Worm (Caenorhabditis elegans) whole organism, L2 larva: ENCODE results near the gene idpb-4.

Experiments
- C34F6.9 ChIP-seq: fragments of 150-350 bp; optimal IDR thresholded peaks from 2 replicates; lab custom pipeline; 2014; ENCODE audit warnings: missing biosample characterization, missing genetic modification characterization
- F13H6.1 ChIP-seq: sonication (generic microtip); optimal IDR thresholded peaks from 2 replicates; lab custom pipeline; 2016; ENCODE audit warnings: missing genetic modification characterization, missing compliant biosample characterization
- R02D3.7 ChIP-seq: fragments of 150-350 bp; optimal IDR thresholded peaks from 2 replicates; lab custom pipeline; 2014; ENCODE audit warnings: missing biosample characterization, missing genetic modification characterization
- ZK546.5 ChIP-seq: sonication (generic microtip); optimal IDR thresholded peaks from 2 replicates; lab custom pipeline; 2017; ENCODE audit warnings: missing biosample characterization, missing genetic modification characterization
- alr-1 ChIP-seq: fragments of 150-350 bp; optimal IDR thresholded peaks from 2 replicates; lab custom pipeline; 2014; ENCODE audit warnings: missing biosample characterization, missing genetic modification characterization
- aly-2 ChIP-seq: fragments of 150-350 bp; optimal IDR thresholded peaks from 2 replicates; lab custom pipeline; 2014; ENCODE audit warnings: missing biosample characterization, missing genetic modification characterization
- blmp-1 ChIP-seq: sonication (generic microtip); optimal IDR thresholded peaks from 2 replicates; lab custom pipeline; 2017; ENCODE audit warnings: missing genetic modification characterization, mild to moderate bottlenecking, missing compliant biosample characterization, antibody characterized with exemption, moderate library complexity; ENCODE audit not compliant: insufficient read depth
- ceh-16 ChIP-seq: fragments of 150-350 bp; optimal IDR thresholded peaks from 2 replicates; lab custom pipeline; 2014; ENCODE audit warnings: missing biosample characterization, missing genetic modification characterization
- ceh-82 ChIP-seq: fragments of 150-350 bp; optimal IDR thresholded peaks from 2 replicates; lab custom pipeline; 2014; ENCODE audit warnings: missing biosample characterization, missing genetic modification characterization
- crh-2 ChIP-seq: sonication (generic microtip); optimal IDR thresholded peaks from 2 replicates; lab custom pipeline; 2017; ENCODE audit warnings: missing biosample characterization, missing genetic modification characterization
- dmd-4 ChIP-seq: sonication (generic microtip); optimal IDR thresholded peaks from 2 replicates; lab custom pipeline; 2017; ENCODE audit warnings: missing biosample characterization, missing genetic modification characterization
- egl-27 ChIP-seq: sonication (generic microtip); optimal IDR thresholded peaks from 3 replicates; lab custom pipeline; 2017; ENCODE audit warnings: missing biosample characterization, missing genetic modification reagents, missing genetic modification characterization
- elt-1 ChIP-seq: fragments of 150-350 bp; optimal IDR thresholded peaks from 2 replicates; lab custom pipeline; 2014; ENCODE audit warnings: missing biosample characterization, missing genetic modification characterization
- elt-3 ChIP-seq: sonication (generic microtip); optimal IDR thresholded peaks from 2 replicates; lab custom pipeline; 2017; ENCODE audit warnings: missing biosample characterization, missing genetic modification characterization
- fos-1 ChIP-seq: fragments of 150-350 bp; optimal IDR thresholded peaks from 2 replicates; lab custom pipeline; 2014; ENCODE audit warnings: missing biosample characterization, missing genetic modification characterization
- lin-11 ChIP-seq: fragments of 150-350 bp; sonication (generic microtip); optimal IDR thresholded peaks from 2 replicates; lab custom pipeline; 2014; ENCODE audit warnings: missing biosample characterization, missing genetic modification characterization, inconsistent platforms, mixed read lengths
- lin-13 ChIP-seq: fragments of 150-350 bp; optimal IDR thresholded peaks from 2 replicates; lab custom pipeline; 2014; ENCODE audit warnings: missing biosample characterization, missing genetic modification reagents, missing genetic modification characterization
- lin-39 ChIP-seq: fragments of 150-350 bp; optimal IDR thresholded peaks from 2 replicates; lab custom pipeline; 2014; ENCODE audit warnings: missing biosample characterization, missing genetic modification reagents, missing genetic modification characterization
- lsy-2 ChIP-seq, 2 experiments: fragments of 150-350 bp in 1 of 2; sonication (generic microtip) in 1 of 2; optimal IDR thresholded peaks; 2 replicates each; lab custom pipeline; 2014 to 2017; ENCODE audit warnings: missing biosample characterization in 2 of 2, missing genetic modification characterization in 2 of 2
- mab-5 ChIP-seq: fragments of 150-350 bp; optimal IDR thresholded peaks from 2 replicates; lab custom pipeline; 2014; ENCODE audit warnings: missing biosample characterization, missing genetic modification characterization
- mbf-1 ChIP-seq: sonication (generic microtip); optimal IDR thresholded peaks from 2 replicates; lab custom pipeline; 2017; ENCODE audit warnings: missing biosample characterization, missing genetic modification characterization
- mdl-1 ChIP-seq, 2 experiments: fragments of 150-350 bp in 1 of 2; sonication (generic microtip) in 1 of 2; optimal IDR thresholded peaks; 2 replicates each; lab custom pipeline; 2017; ENCODE audit warnings: missing biosample characterization in 2 of 2, missing genetic modification characterization in 2 of 2
- nhr-10 ChIP-seq: sonication (generic microtip); optimal IDR thresholded peaks from 2 replicates; lab custom pipeline; 2017; ENCODE audit warnings: missing biosample characterization, missing genetic modification characterization
- nhr-11 ChIP-seq: fragments of 150-350 bp; optimal IDR thresholded peaks from 2 replicates; lab custom pipeline; 2014; ENCODE audit warnings: missing biosample characterization, missing genetic modification characterization
- nhr-12 ChIP-seq: fragments of 150-350 bp; optimal IDR thresholded peaks from 2 replicates; lab custom pipeline; 2014; ENCODE audit warnings: missing biosample characterization, missing genetic modification characterization
- nhr-129 ChIP-seq: fragments of 150-350 bp; optimal IDR thresholded peaks from 2 replicates; lab custom pipeline; 2014; ENCODE audit warnings: missing biosample characterization, missing genetic modification characterization
- nhr-21 ChIP-seq: fragments of 150-350 bp; optimal IDR thresholded peaks from 2 replicates; lab custom pipeline; 2014; ENCODE audit warnings: missing biosample characterization, missing genetic modification characterization
- nhr-237 ChIP-seq: fragments of 150-350 bp; optimal IDR thresholded peaks from 2 replicates; lab custom pipeline; 2014; ENCODE audit warnings: missing biosample characterization, missing genetic modification characterization
- nhr-25 ChIP-seq: fragments of 150-350 bp; sonication (generic microtip); optimal IDR thresholded peaks from 3 replicates; lab custom pipeline; 2014; ENCODE audit warnings: missing biosample characterization, missing genetic modification characterization
- nhr-6 ChIP-seq: fragments of 150-350 bp; optimal IDR thresholded peaks from 2 replicates; lab custom pipeline; 2014; ENCODE audit warnings: missing biosample characterization, missing genetic modification characterization
- nhr-77 ChIP-seq: fragments of 150-350 bp; optimal IDR thresholded peaks from 2 replicates; lab custom pipeline; 2014; ENCODE audit warnings: missing biosample characterization, missing genetic modification characterization
- peb-1 ChIP-seq: fragments of 150-350 bp; optimal IDR thresholded peaks from 2 replicates; lab custom pipeline; 2014; ENCODE audit warnings: missing biosample characterization, missing genetic modification characterization
- sem-4 ChIP-seq: fragments of 150-350 bp; optimal IDR thresholded peaks from 2 replicates; lab custom pipeline; 2014; ENCODE audit warnings: missing biosample characterization, missing genetic modification reagents, missing genetic modification characterization
- skn-1 ChIP-seq: sonication (generic microtip); optimal IDR thresholded peaks from 2 replicates; lab custom pipeline; 2017; ENCODE audit warnings: missing biosample characterization, missing genetic modification characterization
- sma-3 ChIP-seq: sonication (generic microtip); optimal IDR thresholded peaks from 2 replicates; lab custom pipeline; 2016; ENCODE audit warnings: missing genetic modification reagents, missing genetic modification characterization, missing compliant biosample characterization
- sma-9 ChIP-seq, 2 experiments: fragments of 150-350 bp in 1 of 2; sonication (generic microtip) in 1 of 2; optimal IDR thresholded peaks; 2 replicates each; lab custom pipeline; 2014 to 2016; ENCODE audit warnings: missing genetic modification characterization in 2 of 2, mild to moderate bottlenecking in 1 of 2, missing biosample characterization in 1 of 2, missing compliant biosample characterization in 1 of 2, missing genetic modification reagents in 1 of 2, moderate library complexity in 1 of 2
- snpc-4 ChIP-seq: fragments of 150-350 bp; optimal IDR thresholded peaks from 2 replicates; lab custom pipeline; 2014; ENCODE audit warnings: missing biosample characterization, missing genetic modification characterization
- unc-39 ChIP-seq: fragments of 150-350 bp; optimal IDR thresholded peaks from 2 replicates; lab custom pipeline; 2014; ENCODE audit warnings: missing biosample characterization, missing genetic modification characterization
- unc-55 ChIP-seq: fragments of 150-350 bp; sonication (generic microtip); optimal IDR thresholded peaks from 3 replicates; lab custom pipeline; 2014; ENCODE audit warnings: missing biosample characterization, missing genetic modification reagents, missing genetic modification characterization
- unc-62 ChIP-seq: fragments of 150-350 bp; optimal IDR thresholded peaks from 2 replicates; lab custom pipeline; 2014; ENCODE audit warnings: missing biosample characterization, missing genetic modification reagents, missing genetic modification characterization
- zag-1 ChIP-seq: fragments of 150-350 bp; optimal IDR thresholded peaks from 2 replicates; lab custom pipeline; 2014; ENCODE audit warnings: missing biosample characterization, missing genetic modification characterization
- ztf-1 ChIP-seq: fragments of 200-800 bp; sonication (Bioruptor generic); conservative IDR thresholded peaks from 2 replicates; pipeline ENCODE4 v1.3.6; 2022; ENCODE audit warnings: missing genetic modification characterization, missing compliant biosample characterization
- ztf-11 ChIP-seq: sonication (generic microtip); optimal IDR thresholded peaks from 2 replicates; lab custom pipeline; 2017; ENCODE audit warnings: missing biosample characterization, missing genetic modification characterization
- ztf-4 ChIP-seq: fragments of 150-350 bp; optimal IDR thresholded peaks from 2 replicates; lab custom pipeline; 2014; ENCODE audit warnings: missing biosample characterization, missing genetic modification characterization

The idpb-4 gene

DNA sequence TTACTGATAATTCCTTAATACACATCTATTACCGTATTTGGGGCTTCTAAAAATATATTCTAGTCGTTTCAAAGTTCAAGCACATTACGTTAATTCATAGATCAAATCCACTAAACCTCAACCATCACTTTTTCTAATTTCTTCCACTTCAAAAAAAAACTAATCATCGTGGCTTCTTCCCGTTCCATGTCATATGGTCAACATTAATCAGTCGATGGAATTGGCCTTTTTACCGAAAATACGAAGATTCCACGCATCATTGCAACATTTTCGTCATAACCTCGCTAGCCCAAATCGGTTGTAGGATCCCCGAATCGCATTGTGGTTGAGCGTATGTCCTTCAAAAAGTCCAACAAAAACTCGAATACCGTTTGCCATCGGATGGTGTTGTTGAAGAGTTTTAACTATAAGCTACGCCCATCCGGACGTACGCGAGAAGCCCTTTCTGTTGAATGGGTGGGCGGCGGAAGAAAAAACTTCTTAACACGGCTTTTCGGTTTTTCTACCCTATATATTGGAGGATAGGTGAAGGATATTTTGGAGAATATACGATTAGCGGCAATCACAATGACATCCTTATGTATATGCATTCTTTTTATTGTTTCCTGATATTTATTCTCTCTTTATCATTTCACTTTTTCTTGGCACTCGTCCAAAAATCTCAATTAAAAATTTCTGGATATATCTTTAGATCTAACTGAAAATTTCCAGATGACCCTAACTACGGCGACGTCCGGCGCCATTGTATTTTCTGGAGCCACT is 4.8 kb downstream of the idpb-4 start, which contains the start of gene rol-6:
Gene rol-6, plus strand, starts transcription at position 712 of the 762 bp plus-strand sequence.
- TF ChIP-seq mbf-1 (tag; lab: Kevin White, UChicago) (no peak), ztf-11 (tag; lab: Kevin White, UChicago) (no peak), nhr-6 (no peak), nhr-21 (peak; percentile 10), lin-39 (tag; lab: Kevin White, UChicago) (no peak), nhr-11 (no peak), skn-1 (no peak)

DNA sequence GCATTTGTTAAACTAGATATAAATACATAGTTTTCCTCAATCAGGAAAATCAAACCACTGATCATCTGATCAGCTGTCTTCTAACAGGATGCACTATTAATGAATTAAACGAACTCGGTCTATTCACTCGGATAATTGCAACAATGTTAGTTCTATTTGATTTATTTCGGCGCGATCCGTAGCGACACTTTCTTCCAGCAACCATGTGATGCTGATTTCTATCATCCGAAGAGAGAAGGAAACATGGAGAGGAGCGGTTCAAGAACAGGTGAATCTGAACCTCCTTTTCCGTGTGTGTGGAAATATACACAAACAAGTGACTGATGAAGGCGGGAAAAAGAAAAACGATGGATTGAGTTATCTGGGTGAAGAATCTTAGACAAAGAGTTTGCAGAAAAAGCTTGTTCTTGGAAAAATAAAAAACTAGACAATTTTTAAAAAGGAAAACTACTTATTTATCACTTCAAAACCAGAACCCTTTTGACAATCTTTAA is 5.6 kb downstream of the idpb-4 start:
- TF ChIP-seq nhr-21 (peak; percentile 65), fos-1 (tag; lab: Kevin White, UChicago) (no peak), peb-1 (tag; lab: Kevin White, UChicago) (no peak), mbf-1 (tag; lab: Kevin White, UChicago) (no peak)

DNA sequence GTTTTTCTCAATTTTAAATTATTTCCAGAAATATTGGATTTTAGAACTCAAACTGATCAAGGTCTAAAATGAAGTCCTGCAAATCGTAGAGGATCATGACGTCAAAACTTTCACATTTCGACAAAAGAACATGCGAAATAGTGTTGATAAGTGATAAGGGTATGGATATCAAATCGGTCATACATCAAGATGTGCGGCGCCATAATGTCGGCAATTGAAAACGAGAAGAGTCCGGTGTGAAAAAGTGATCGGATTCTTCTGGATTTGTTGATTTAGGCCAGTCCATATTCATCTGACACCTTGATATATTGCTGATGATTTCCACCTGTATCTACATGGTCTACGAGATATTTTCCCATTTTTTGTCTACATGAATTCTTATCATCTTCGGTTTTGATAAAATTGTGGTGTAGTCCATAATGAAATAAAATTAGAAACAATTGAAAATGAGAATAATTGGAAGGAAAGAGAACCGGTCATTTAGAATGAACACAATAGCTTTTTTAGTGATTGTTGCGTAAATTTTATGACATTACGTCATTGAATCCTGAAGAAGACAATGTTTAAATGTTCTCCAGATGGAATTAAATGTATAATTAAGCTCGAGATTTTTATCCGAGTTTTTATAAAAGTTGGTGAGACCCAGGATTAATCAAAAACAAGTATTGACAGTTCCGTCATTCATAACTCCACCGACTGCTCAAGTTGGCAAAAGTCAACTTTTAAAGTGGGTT is 6.2 kb downstream of the idpb-4 start:
- no peak for TF ChIP-seq nhr-77 (tag; lab: Kevin White, UChicago)
- TF ChIP-seq F13H6.1: no peak
- peak; percentile 65 for TF ChIP-seq nhr-21
- TF ChIP-seq ztf-4 (tag; lab: Kevin White, UChicago): no peak
- no peak for TF ChIP-seq mab-5 (tag; lab: Kevin White, UChicago)
- TF ChIP-seq crh-2 (tag; lab: Kevin White, UChicago): no peak
- no peak for TF ChIP-seq unc-62 (GFP tag; lab: Kevin White, UChicago)
- no peak for TF ChIP-seq zag-1 (tag; lab: Kevin White, UChicago)

DNA sequence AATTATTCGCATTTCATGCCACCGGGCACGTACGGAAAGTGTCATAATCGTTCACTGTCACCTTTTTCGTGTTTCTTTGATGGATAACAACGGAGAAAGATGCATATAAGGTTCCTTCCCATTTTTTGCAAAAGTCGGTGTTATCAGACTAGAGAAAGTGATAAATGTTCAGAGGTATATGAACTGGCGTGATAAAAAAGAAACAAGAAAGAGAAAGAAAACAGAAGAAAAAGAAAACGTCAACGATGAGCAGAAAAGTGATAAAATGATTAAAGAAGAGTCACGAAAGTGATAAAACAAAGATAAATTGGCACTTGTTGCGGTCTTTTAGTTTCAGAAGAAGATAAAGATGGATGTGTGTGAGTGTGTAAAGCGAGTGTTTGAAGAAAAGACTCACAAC is 7.1 kb downstream of the idpb-4 start:
- peak; percentile 88 for TF ChIP-seq blmp-1 (tag; lab: Kevin White, UChicago)
- no peak for TF ChIP-seq egl-27 (tag; lab: Kevin White, UChicago)
- no peak for TF ChIP-seq nhr-77 (tag; lab: Kevin White, UChicago)
- no peak for TF ChIP-seq F13H6.1
- TF ChIP-seq elt-1 (tag; lab: Kevin White, UChicago): no peak
- TF ChIP-seq nhr-129 (tag; lab: Kevin White, UChicago): no peak
- TF ChIP-seq ceh-16 (tag; lab: Kevin White, UChicago): no peak
- no peak for TF ChIP-seq unc-55 (GFP tag; lab: Kevin White, UChicago)
- TF ChIP-seq ztf-11 (tag; lab: Kevin White, UChicago): no peak
- TF ChIP-seq aly-2 (tag; lab: Kevin White, UChicago): no peak
- no peak for TF ChIP-seq lin-11 (tag; lab: Kevin White, UChicago)
- TF ChIP-seq dmd-4 (tag; lab: Kevin White, UChicago): no peak
- TF ChIP-seq sma-9 (GFP tag; optimal IDR thresholded peaks at IDR 0.05; lab: Kevin White, UChicago): peak; percentile 28
- TF ChIP-seq sma-9 (tag; optimal IDR thresholded peaks at IDR 0.05; lab: Kevin White, UChicago): no peak
- no peak for TF ChIP-seq peb-1 (tag; lab: Kevin White, UChicago)
- TF ChIP-seq unc-39 (tag; lab: Kevin White, UChicago): no peak
- TF ChIP-seq ztf-1 (GFP tag; lab: Robert Waterston, UW): no peak
- TF ChIP-seq elt-3 (tag; lab: Kevin White, UChicago): no peak
- no peak for TF ChIP-seq skn-1
- TF ChIP-seq nhr-12: no peak
- TF ChIP-seq ztf-4 (tag; lab: Kevin White, UChicago): no peak
- no peak for TF ChIP-seq lin-39 (tag; lab: Kevin White, UChicago)
- no peak for TF ChIP-seq nhr-6
- TF ChIP-seq snpc-4: no peak
- no peak for TF ChIP-seq nhr-25 (tag; lab: Kevin White, UChicago)
- peak; percentile 19 for TF ChIP-seq nhr-21
- TF ChIP-seq sem-4 (tag; lab: Kevin White, UChicago): no peak
- no peak for TF ChIP-seq ceh-82 (tag; lab: Kevin White, UChicago)
- TF ChIP-seq C34F6.9 (tag; lab: Kevin White, UChicago): peak; percentile 7
- TF ChIP-seq fos-1 (tag; lab: Kevin White, UChicago): peak; percentile 17
- TF ChIP-seq alr-1 (tag; lab: Kevin White, UChicago): no peak
- no peak for TF ChIP-seq sma-3 (GFP tag; lab: Kevin White, UChicago)
- no peak for TF ChIP-seq lin-13
- TF ChIP-seq R02D3.7 (tag; lab: Kevin White, UChicago): no peak
- no peak for TF ChIP-seq nhr-10 (tag; lab: Kevin White, UChicago)
- TF ChIP-seq lsy-2 (tag; optimal IDR thresholded peaks at IDR 0.05; lab: Kevin White, UChicago): no peak
- no peak for TF ChIP-seq ZK546.5 (tag; lab: Kevin White, UChicago)
- no peak for TF ChIP-seq nhr-237 (tag; lab: Kevin White, UChicago)
- TF ChIP-seq mdl-1 (tag; optimal IDR thresholded peaks at IDR 0.05; lab: Kevin White, UChicago): no peak
